Worm (Caenorhabditis elegans): ENCODE results near the gene lpin-1.

The lpin-1 gene

DNA sequence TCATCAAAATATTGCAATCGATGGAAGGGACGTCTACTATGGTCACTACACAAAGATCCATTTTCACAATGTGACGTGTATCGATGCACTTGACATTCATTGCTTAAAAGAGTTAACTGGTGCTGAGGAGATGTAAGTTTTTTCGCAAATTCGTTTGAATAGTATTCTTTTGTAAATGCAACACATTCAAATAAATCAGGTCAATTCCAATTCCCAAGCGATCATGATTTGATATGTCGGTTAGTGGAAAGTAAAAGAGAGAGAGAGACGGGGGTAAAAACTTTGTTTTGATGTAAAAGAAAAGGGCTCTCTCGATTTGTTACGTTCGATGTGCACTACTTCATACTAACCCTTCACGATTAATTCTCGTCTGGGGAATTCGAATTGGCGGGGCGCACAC, 36.3 kb upstream of the lpin-1 start:
- TF ChIP-seq lin-39 (tag; optimal IDR thresholded peaks at IDR 0.05) (peak; percentile 25), nhr-67 (tag; optimal IDR thresholded peaks at IDR 0.05) (no peak)

- TF ChIP-seq eor-1 (tag; optimal IDR thresholded peaks at IDR 0.05) (no peak), ceh-28 (tag; optimal IDR thresholded peaks at IDR 0.05) (no peak), sea-2 (GFP tag; optimal IDR thresholded peaks at IDR 0.05) (no peak), tbx-2 (tag; optimal IDR thresholded peaks at IDR 0.05) (no peak), ceh-9 (tag; optimal IDR thresholded peaks at IDR 0.05) (no peak), unc-62 (GFP tag; optimal IDR thresholded peaks at IDR 0.05) (no peak), nhr-28 (tag; optimal IDR thresholded peaks at IDR 0.05) (no peak)
Measured at ce11 chrV:13689592-13689991, 35.7 kb upstream of the lpin-1 start, which contains the start of gene T01D3.1. T01D3.1 (plus strand) TSS chrV:13689892.

DNA sequence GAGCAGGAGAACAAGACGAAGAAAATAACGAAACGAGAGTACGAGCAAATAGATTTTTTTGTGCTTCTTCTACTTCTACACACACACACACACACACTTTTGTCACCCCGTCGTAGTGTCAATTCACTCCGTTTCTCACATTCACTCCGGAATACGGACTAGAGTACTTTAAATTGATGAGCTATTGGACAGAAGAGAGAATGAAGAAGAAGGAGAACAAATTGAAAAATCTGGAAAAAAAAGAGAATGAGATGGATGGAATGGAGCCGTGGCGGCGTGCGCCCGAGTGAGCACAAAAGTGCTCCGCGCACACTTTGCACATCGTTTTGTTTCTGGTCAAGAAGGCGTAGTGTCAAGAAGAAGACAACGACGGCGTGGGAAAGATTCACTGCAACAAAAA, 33.6 kb upstream of the lpin-1 start:
- TF ChIP-seq egl-27 (tag; optimal IDR thresholded peaks at IDR 0.05), result no peak
- TF ChIP-seq nhr-12 (tag; optimal IDR thresholded peaks at IDR 0.05), result no peak
- no peak for TF ChIP-seq ceh-82 (tag; optimal IDR thresholded peaks at IDR 0.05)
- no peak for TF ChIP-seq mdl-1 (tag; optimal IDR thresholded peaks at IDR 0.05)
- TF ChIP-seq ZK546.5 (tag; optimal IDR thresholded peaks at IDR 0.05), result no peak
- TF ChIP-seq tbx-2 (tag; optimal IDR thresholded peaks at IDR 0.05), result no peak
- no peak for TF ChIP-seq nhr-67 (tag; optimal IDR thresholded peaks at IDR 0.05)
- TF ChIP-seq lsy-12 (tag; optimal IDR thresholded peaks at IDR 0.05), result no peak
- no peak for TF ChIP-seq fos-1 (tag; optimal IDR thresholded peaks at IDR 0.05)
- no peak for TF ChIP-seq mml-1 (tag; optimal IDR thresholded peaks at IDR 0.05)
- TF ChIP-seq skn-1 (tag; optimal IDR thresholded peaks at IDR 0.05), result no peak
- no peak for TF ChIP-seq elt-2 (tag; optimal IDR thresholded peaks at IDR 0.05)
- no peak for TF ChIP-seq nhr-28 (tag; optimal IDR thresholded peaks at IDR 0.05)
- TF ChIP-seq jun-1 (tag; optimal IDR thresholded peaks at IDR 0.05), result no peak
- no peak for TF ChIP-seq ztf-4 (tag; optimal IDR thresholded peaks at IDR 0.05)
- TF ChIP-seq nhr-237 (tag; optimal IDR thresholded peaks at IDR 0.05), result no peak
- no peak for TF ChIP-seq unc-39 (tag; optimal IDR thresholded peaks at IDR 0.05)
- no peak for TF ChIP-seq fkh-10 (GFP tag; optimal IDR thresholded peaks at IDR 0.05)

ce11 chrV:13686513-13686912, 32.6 kb upstream of the lpin-1 start:
- TF ChIP-seq fkh-10 (GFP tag; optimal IDR thresholded peaks at IDR 0.05) (peak; percentile 64), nhr-67 (tag; optimal IDR thresholded peaks at IDR 0.05) (no peak)

DNA sequence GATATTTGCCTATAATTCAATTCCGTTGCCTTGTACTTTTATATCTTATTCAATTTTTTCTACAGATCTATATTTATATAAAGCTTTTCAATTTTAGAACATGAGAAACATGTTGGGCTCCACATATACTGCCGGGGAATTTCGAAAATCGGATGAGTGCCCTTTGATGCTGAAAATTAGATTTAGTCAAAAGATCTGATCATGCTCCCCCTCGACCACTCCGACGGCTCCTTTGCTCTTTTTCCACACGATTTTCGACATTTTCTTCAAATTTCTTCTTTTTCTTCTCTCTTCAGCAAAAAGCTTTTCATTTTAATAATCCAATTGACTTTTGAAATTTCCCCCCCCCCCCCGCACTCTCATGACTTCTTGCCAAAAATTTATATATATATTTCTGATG, 27.5 kb upstream of the lpin-1 start:
- TF ChIP-seq aly-2 (tag; optimal IDR thresholded peaks at IDR 0.05) (no peak), fkh-10 (GFP tag; optimal IDR thresholded peaks at IDR 0.05) (peak; percentile 58)

DNA sequence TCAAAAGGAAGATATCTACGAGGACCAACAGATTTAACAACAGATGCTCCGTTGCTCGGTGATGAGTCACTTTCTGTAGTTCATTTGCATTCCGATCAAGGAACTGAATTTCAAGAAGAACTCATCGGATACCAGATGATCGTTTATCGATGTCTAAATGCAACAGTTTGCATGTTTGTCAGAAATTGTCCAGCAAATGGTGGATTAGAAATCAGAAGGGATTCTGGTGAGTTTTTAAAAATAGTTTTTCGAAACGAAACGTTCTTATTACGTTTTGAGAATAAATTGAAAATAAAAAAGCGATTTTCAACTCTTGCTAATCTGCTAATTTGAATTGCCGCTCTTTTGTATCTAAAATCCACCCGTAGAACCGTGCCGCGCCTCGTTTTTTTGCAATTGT, 25.9 kb upstream of the lpin-1 start:
- TF ChIP-seq eor-1 (tag; optimal IDR thresholded peaks at IDR 0.05) (no peak), hmg-11 (tag; optimal IDR thresholded peaks at IDR 0.05) (no peak), elt-1 (tag; optimal IDR thresholded peaks at IDR 0.05) (no peak)

ce11 chrV:13678542-13678941, 24.6 kb upstream of the lpin-1 start, which contains the start of the genes tag-65 and ccz-1:
tag-65 (minus strand) TSS chrV:13678587.
ccz-1 (plus strand) TSS chrV:13678875.
- TF ChIP-seq nhr-23 (tag; optimal IDR thresholded peaks at IDR 0.05) (peak; percentile 94), ceh-16 (tag; optimal IDR thresholded peaks at IDR 0.05) (no peak), unc-62 (GFP tag; optimal IDR thresholded peaks at IDR 0.05) (no peak), pha-4 (tag; optimal IDR thresholded peaks at IDR 0.05) (peak; percentile 94), elt-3 (tag; optimal IDR thresholded peaks at IDR 0.05) (no peak), tbx-2 (tag; optimal IDR thresholded peaks at IDR 0.05) (peak; percentile 80), ztf-4 (tag; optimal IDR thresholded peaks at IDR 0.05) (no peak), nhr-25 (tag; optimal IDR thresholded peaks at IDR 0.05) (peak; percentile 35), R02D3.7 (tag; optimal IDR thresholded peaks at IDR 0.05) (peak; percentile 81), hmg-11 (tag; optimal IDR thresholded peaks at IDR 0.05) (no peak), egl-27 (tag; optimal IDR thresholded peaks at IDR 0.05) (peak; percentile 40), lin-39 (tag; optimal IDR thresholded peaks at IDR 0.05) (peak; percentile 37), nhr-12 (tag; optimal IDR thresholded peaks at IDR 0.05) (no peak), fkh-2 (tag; optimal IDR thresholded peaks at IDR 0.05) (no peak), pqm-1 (tag; optimal IDR thresholded peaks at IDR 0.05) (peak; percentile 27), sea-2 (GFP tag; optimal IDR thresholded peaks at IDR 0.05) (no peak), ama-1 (optimal IDR thresholded peaks at IDR 0.05) (peak; percentile 33), nhr-28 (tag; optimal IDR thresholded peaks at IDR 0.05) (no peak), aly-2 (tag; optimal IDR thresholded peaks at IDR 0.05) (no peak), nfya-1 (tag; optimal IDR thresholded peaks at IDR 0.05; ENCODE audit: insufficient read depth) (peak; percentile 87), nhr-11 (tag; optimal IDR thresholded peaks at IDR 0.05) (peak; percentile 11), mml-1 (tag; optimal IDR thresholded peaks at IDR 0.05) (no peak), ZK546.5 (tag; optimal IDR thresholded peaks at IDR 0.05) (no peak), jun-1 (tag; optimal IDR thresholded peaks at IDR 0.05) (peak; percentile 70), nhr-76 (tag; optimal IDR thresholded peaks at IDR 0.05) (no peak), nhr-43 (tag; optimal IDR thresholded peaks at IDR 0.05; ENCODE audit: poor library complexity, severe bottlenecking) (peak; percentile 92), egl-5 (tag; optimal IDR thresholded peaks at IDR 0.05) (peak; percentile 65), unc-39 (tag; optimal IDR thresholded peaks at IDR 0.05) (no peak)

All from whole organism, L3 larva.